Worm (Caenorhabditis elegans) whole organism, L3 larva: ENCODE data around the gene D1005.5.
A peak's percentile ranks its signal among the peaks of the same experiment; 100 is the strongest.

ENCODE experiments used
- aly-2 ChIP-seq: fragments of 150-350 bp; optimal IDR thresholded peaks from 2 replicates; lab custom pipeline; 2014; ENCODE audit warnings: missing biosample characterization, missing genetic modification characterization
- ama-1 ChIP-seq: fragments of 150-350 bp; optimal IDR thresholded peaks from 2 replicates; lab custom pipeline; 2018
- ceh-16 ChIP-seq: sonication (generic microtip); optimal IDR thresholded peaks from 2 replicates; lab custom pipeline; 2017; ENCODE audit warnings: missing biosample characterization, missing genetic modification characterization
- ceh-82 ChIP-seq: fragments of 150-350 bp; optimal IDR thresholded peaks from 2 replicates; lab custom pipeline; 2014; ENCODE audit warnings: missing biosample characterization, missing genetic modification characterization
- ceh-9 ChIP-seq: sonication (generic microtip); optimal IDR thresholded peaks from 2 replicates; lab custom pipeline; 2018; ENCODE audit warnings: missing biosample characterization, missing genetic modification characterization
- daf-12 ChIP-seq: fragments of 150-350 bp; optimal IDR thresholded peaks from 2 replicates; lab custom pipeline; 2014; ENCODE audit warnings: missing biosample characterization, missing genetic modification reagents, missing genetic modification characterization
- elt-1 ChIP-seq: fragments of 150-350 bp; optimal IDR thresholded peaks from 2 replicates; lab custom pipeline; 2014; ENCODE audit warnings: missing biosample characterization, missing genetic modification characterization
- elt-2 ChIP-seq: sonication (generic microtip); optimal IDR thresholded peaks from 2 replicates; lab custom pipeline; 2016; ENCODE audit warnings: missing genetic modification reagents, mild to moderate bottlenecking, missing genetic modification characterization, missing compliant biosample characterization
- elt-3 ChIP-seq, 3 experiments: fragments of 150-350 bp in 1 of 3; sonication (generic microtip) in 2 of 3; optimal IDR thresholded peaks; 2 replicates in 2 of 3; 4 replicates in 1 of 3; lab custom pipeline; 2014 to 2017; ENCODE audit warnings: missing biosample characterization in 3 of 3, missing genetic modification characterization in 3 of 3
- eor-1 ChIP-seq, 2 experiments: fragments of 150-350 bp; optimal IDR thresholded peaks; 2 replicates each; lab custom pipeline; 2014 to 2018; ENCODE audit warnings: missing biosample characterization in 2 of 2, missing genetic modification characterization in 2 of 2
- fkh-10 ChIP-seq: sonication (generic microtip); optimal IDR thresholded peaks from 2 replicates; lab custom pipeline; 2017; ENCODE audit warnings: missing biosample characterization, missing genetic modification reagents, missing genetic modification characterization
- fkh-2 ChIP-seq: fragments of 150-350 bp; optimal IDR thresholded peaks from 2 replicates; lab custom pipeline; 2014; ENCODE audit warnings: missing biosample characterization, missing genetic modification reagents, missing genetic modification characterization
- fos-1 ChIP-seq: fragments of 150-350 bp; optimal IDR thresholded peaks from 2 replicates; lab custom pipeline; 2014; ENCODE audit warnings: missing biosample characterization, missing genetic modification characterization
- lin-39 ChIP-seq: fragments of 150-350 bp; optimal IDR thresholded peaks from 2 replicates; lab custom pipeline; 2018; ENCODE audit warnings: missing biosample characterization, missing genetic modification reagents, missing genetic modification characterization
- lsy-12 ChIP-seq: sonication (generic microtip); optimal IDR thresholded peaks from 2 replicates; lab custom pipeline; 2016; ENCODE audit warnings: mild to moderate bottlenecking, missing genetic modification characterization, missing compliant biosample characterization
- mdl-1 ChIP-seq: fragments of 150-350 bp; optimal IDR thresholded peaks from 2 replicates; lab custom pipeline; 2014; ENCODE audit warnings: missing biosample characterization, missing genetic modification characterization
- mml-1 ChIP-seq: fragments of 150-350 bp; sonication (generic microtip); optimal IDR thresholded peaks from 3 replicates; lab custom pipeline; 2014; ENCODE audit warnings: missing biosample characterization, missing genetic modification characterization
- nhr-11 ChIP-seq: fragments of 150-350 bp; optimal IDR thresholded peaks from 2 replicates; lab custom pipeline; 2014; ENCODE audit warnings: missing biosample characterization, missing genetic modification characterization
- nhr-23 ChIP-seq: fragments of 150-350 bp; optimal IDR thresholded peaks from 2 replicates; lab custom pipeline; 2014; ENCODE audit warnings: missing biosample characterization, missing genetic modification reagents, missing genetic modification characterization
- nhr-237 ChIP-seq: fragments of 150-350 bp; optimal IDR thresholded peaks from 2 replicates; lab custom pipeline; 2014; ENCODE audit warnings: missing biosample characterization, missing genetic modification characterization
- nhr-25 ChIP-seq: sonication (generic microtip); optimal IDR thresholded peaks from 2 replicates; lab custom pipeline; 2017; ENCODE audit warnings: missing biosample characterization, missing genetic modification characterization
- nhr-28 ChIP-seq: fragments of 150-350 bp; optimal IDR thresholded peaks from 2 replicates; lab custom pipeline; 2014; ENCODE audit warnings: missing biosample characterization, missing genetic modification characterization
- nhr-43 ChIP-seq: sonication (generic microtip); optimal IDR thresholded peaks from 2 replicates; lab custom pipeline; 2016; ENCODE audit warnings: mild to moderate bottlenecking, missing genetic modification characterization, missing compliant biosample characterization; ENCODE audit not compliant: poor library complexity, severe bottlenecking
- nhr-67 ChIP-seq: fragments of 150-350 bp; optimal IDR thresholded peaks from 2 replicates; lab custom pipeline; 2014; ENCODE audit warnings: missing biosample characterization, missing genetic modification characterization
- nhr-76 ChIP-seq: fragments of 150-350 bp; sonication (generic microtip); optimal IDR thresholded peaks from 5 replicates; lab custom pipeline; 2014; ENCODE audit warnings: missing biosample characterization, missing genetic modification characterization
- pha-4 ChIP-seq: fragments of 150-350 bp; optimal IDR thresholded peaks from 2 replicates; lab custom pipeline; 2014; ENCODE audit warnings: missing biosample characterization, missing genetic modification reagents, missing genetic modification characterization
- skn-1 ChIP-seq: fragments of 150-350 bp; optimal IDR thresholded peaks from 2 replicates; lab custom pipeline; 2014; ENCODE audit warnings: missing biosample characterization, missing genetic modification characterization
- snpc-4 ChIP-seq: fragments of 150-350 bp; optimal IDR thresholded peaks from 2 replicates; lab custom pipeline; 2014; ENCODE audit warnings: missing biosample characterization, missing genetic modification characterization
- tbx-2 ChIP-seq: sonication (generic microtip); optimal IDR thresholded peaks from 2 replicates; lab custom pipeline; 2016; ENCODE audit warnings: mild to moderate bottlenecking, missing genetic modification characterization, missing compliant biosample characterization
- unc-62 ChIP-seq: fragments of 150-350 bp; sonication (generic microtip); optimal IDR thresholded peaks from 4 replicates; lab custom pipeline; 2014; ENCODE audit warnings: missing biosample characterization, missing genetic modification reagents, missing genetic modification characterization
- ztf-11 ChIP-seq: fragments of 150-350 bp; optimal IDR thresholded peaks from 2 replicates; lab custom pipeline; 2014; ENCODE audit warnings: missing biosample characterization, missing genetic modification characterization
- ztf-4 ChIP-seq: fragments of 150-350 bp; optimal IDR thresholded peaks from 2 replicates; lab custom pipeline; 2014; ENCODE audit warnings: missing biosample characterization, missing genetic modification characterization

The D1005.5 gene

ce11 chrX:1473794-1474193, 1.0 kb upstream of the D1005.5 start:
- TF ChIP-seq nhr-25 (tag; lab: Kevin White, UChicago) (no peak), elt-1 (tag; lab: Kevin White, UChicago) (no peak), ceh-16 (tag; lab: Kevin White, UChicago) (no peak), aly-2 (no peak), fkh-2 (no peak), nhr-67 (tag; lab: Kevin White, UChicago) (no peak), ztf-11 (tag; lab: Kevin White, UChicago) (no peak), mml-1 (tag; lab: Kevin White, UChicago) (no peak), lin-39 (no peak), ceh-82 (tag; lab: Kevin White, UChicago) (no peak), nhr-76 (tag; lab: Kevin White, UChicago) (no peak), lsy-12 (tag; lab: Kevin White, UChicago) (no peak), unc-62 (GFP tag; lab: Kevin White, UChicago) (no peak), mdl-1 (tag; lab: Kevin White, UChicago) (no peak), snpc-4 (tag; lab: Kevin White, UChicago) (no peak)

ce11 chrX:1471232-1471631, 1.5 kb downstream of the D1005.5 start:
- peak; percentile 10 for TF ChIP-seq snpc-4 (tag; lab: Kevin White, UChicago)
- TF ChIP-seq nhr-25 (tag; lab: Kevin White, UChicago): no peak
- no peak for TF ChIP-seq lsy-12 (tag; lab: Kevin White, UChicago)

- no peak for TF ChIP-seq elt-2 (tag; lab: Kevin White, UChicago)
- TF ChIP-seq fkh-10: peak; percentile 79
- no peak for TF ChIP-seq lin-39
- TF ChIP-seq nhr-43: no peak
Measured at ce11 chrX:1468057-1468456, 4.7 kb downstream of the D1005.5 start.

- TF ChIP-seq nhr-28 (tag; lab: Kevin White, UChicago) (no peak), nhr-11 (tag; lab: Kevin White, UChicago) (no peak), eor-1 (tag; optimal IDR thresholded peaks at IDR 0.05; lab: Kevin White, UChicago) (no peak), fos-1 (tag; lab: Kevin White, UChicago) (no peak), tbx-2 (tag; lab: Kevin White, UChicago) (no peak)
Measured at ce11 chrX:1464699-1465098, 8.1 kb downstream of the D1005.5 start, which contains the start of gene D1005.6. Gene D1005.6 (minus strand): TSS chrX:1464799.

- TF ChIP-seq skn-1 (tag; lab: Kevin White, UChicago): no peak
- no peak for TF ChIP-seq nhr-76 (tag; lab: Kevin White, UChicago)
- TF ChIP-seq elt-3 (tag; optimal IDR thresholded peaks at IDR 0.05; lab: Kevin White, UChicago): no peak
- no peak for TF ChIP-seq pha-4 (tag; lab: Kevin White, UChicago)
- no peak for TF ChIP-seq lsy-12 (tag; lab: Kevin White, UChicago)
- TF ChIP-seq snpc-4 (tag; lab: Kevin White, UChicago): no peak
- TF ChIP-seq ceh-82 (tag; lab: Kevin White, UChicago): no peak
- no peak for TF ChIP-seq daf-12 (tag; lab: Kevin White, UChicago)
- no peak for TF ChIP-seq nhr-23 (tag; lab: Kevin White, UChicago)
- no peak for TF ChIP-seq lin-39
- no peak for TF ChIP-seq ama-1 (lab: Kevin White, UChicago)
- TF ChIP-seq nhr-11 (tag; lab: Kevin White, UChicago): no peak
- TF ChIP-seq ceh-9 (tag; lab: Kevin White, UChicago): no peak
- no peak for TF ChIP-seq ztf-11 (tag; lab: Kevin White, UChicago)
- TF ChIP-seq mdl-1 (tag; lab: Kevin White, UChicago): no peak
- no peak for TF ChIP-seq fkh-2
- TF ChIP-seq nhr-28 (tag; lab: Kevin White, UChicago): no peak
- no peak for TF ChIP-seq nhr-43
- TF ChIP-seq ztf-4 (tag; lab: Kevin White, UChicago): no peak
- TF ChIP-seq, all 47 proteins: peak for 0
Measured at ce11 chrX:1459756-1460155, 13.0 kb downstream of the D1005.5 start.

- peak; percentile 41 for TF ChIP-seq nhr-25 (tag; lab: Kevin White, UChicago)
- TF ChIP-seq nhr-23 (tag; lab: Kevin White, UChicago): peak; percentile 63
- TF ChIP-seq nhr-237 (tag; lab: Kevin White, UChicago): no peak
Measured at ce11 chrX:1458793-1459192, 14.0 kb downstream of the D1005.5 start, which contains the start of gene D1005.2. Gene D1005.2 (plus strand): TSS chrX:1459022.
